Fruit fly (Drosophila melanogaster) whole organism, embryonic: ENCODE measurements around the gene CG13022.

Source experiments
- CG17359 ChIP-seq: fragments of 200-800 bp; sonication (Bioruptor generic); optimal IDR thresholded peaks from 3 replicates; lab custom pipeline; 2018; ENCODE audit warnings: missing biosample characterization, mild to moderate bottlenecking, missing genetic modification characterization, moderate library complexity
- NC2β ChIP-seq: fragments of 200-800 bp; sonication (Bioruptor generic); optimal IDR thresholded peaks from 2 replicates; lab custom pipeline; 2016; ENCODE audit warnings: missing biosample characterization, missing genetic modification characterization
- dmrt99B ChIP-seq: fragments of 200-800 bp; sonication (Bioruptor generic); optimal IDR thresholded peaks from 2 replicates; lab custom pipeline; 2018; ENCODE audit warnings: missing biosample characterization, mild to moderate bottlenecking, missing genetic modification characterization, moderate library complexity

- peak; percentile 35 for TF ChIP-seq dmrt99B (tag; lab: Kevin White, UChicago)
- TF ChIP-seq CG17359, result peak; percentile 30
- TF ChIP-seq NC2β (GFP tag; lab: Kevin White, UChicago), result no peak
Observed at dm6 chr3L:16892728-16893271, 46.0 kb downstream of the CG13022 start.
